Worm (Caenorhabditis elegans) whole organism, late embryonic: ENCODE measurements around the gene wdr-48.

Experiments used
- C38D4.7 ChIP-seq: fragments of 200-800 bp; sonication (Bioruptor generic); optimal IDR thresholded peaks from 2 replicates; lab custom pipeline; 2018; ENCODE audit warnings: mild to moderate bottlenecking, missing genetic modification characterization, moderate library complexity, missing compliant biosample characterization
- F13H6.1 ChIP-seq: sonication (generic microtip); optimal IDR thresholded peaks from 2 replicates; lab custom pipeline; 2016; ENCODE audit warnings: missing genetic modification characterization, missing compliant biosample characterization
- K02D7.2 ChIP-seq: sonication (generic microtip); optimal IDR thresholded peaks from 2 replicates; lab custom pipeline; 2017; ENCODE audit warnings: mild to moderate bottlenecking, missing genetic modification characterization, missing compliant biosample characterization
- K09A11.1 ChIP-seq: sonication (generic microtip); optimal IDR thresholded peaks from 2 replicates; lab custom pipeline; 2017; ENCODE audit warnings: antibody characterized with exemption, mild to moderate bottlenecking, missing genetic modification characterization, missing compliant biosample characterization; ENCODE audit not compliant: insufficient read depth
- T23F11.4 ChIP-seq: fragments of 200-800 bp; sonication (Bioruptor generic); optimal IDR thresholded peaks from 2 replicates; lab custom pipeline; 2018; ENCODE audit warnings: mild to moderate bottlenecking, missing genetic modification characterization, missing compliant biosample characterization
- ahr-1 ChIP-seq: sonication (generic microtip); optimal IDR thresholded peaks from 2 replicates; lab custom pipeline; 2016; ENCODE audit warnings: missing genetic modification characterization, missing compliant biosample characterization
- ama-1 ChIP-seq: fragments of 150-350 bp; optimal IDR thresholded peaks from 2 replicates; lab custom pipeline; 2014
- ceh-18 ChIP-seq: sonication (generic microtip); optimal IDR thresholded peaks from 2 replicates; lab custom pipeline; 2016; ENCODE audit warnings: missing genetic modification characterization, missing compliant biosample characterization
- ceh-2 ChIP-seq: sonication (generic microtip); optimal IDR thresholded peaks from 2 replicates; lab custom pipeline; 2016; ENCODE audit warnings: missing genotype, missing genetic modification characterization, missing compliant biosample characterization
- ceh-24 ChIP-seq: sonication (generic microtip); optimal IDR thresholded peaks from 2 replicates; lab custom pipeline; 2016; ENCODE audit warnings: mild to moderate bottlenecking, missing genetic modification characterization, missing compliant biosample characterization
- ceh-31 ChIP-seq: sonication (generic microtip); optimal IDR thresholded peaks from 2 replicates; lab custom pipeline; 2016; ENCODE audit warnings: missing genetic modification characterization, missing compliant biosample characterization
- ceh-34 ChIP-seq: sonication (generic microtip); optimal IDR thresholded peaks from 2 replicates; lab custom pipeline; 2016; ENCODE audit warnings: mild to moderate bottlenecking, missing genetic modification characterization, missing compliant biosample characterization
- ceh-9 ChIP-seq: sonication (generic microtip); optimal IDR thresholded peaks from 2 replicates; lab custom pipeline; 2016; ENCODE audit warnings: mild to moderate bottlenecking, missing genetic modification characterization, inconsistent platforms, missing compliant biosample characterization
- che-1 ChIP-seq: sonication (generic microtip); optimal IDR thresholded peaks from 2 replicates; lab custom pipeline; 2016; ENCODE audit warnings: mild to moderate bottlenecking, missing genetic modification characterization, missing compliant biosample characterization
- dmd-4 ChIP-seq: sonication (generic microtip); optimal IDR thresholded peaks from 2 replicates; lab custom pipeline; 2016; ENCODE audit warnings: borderline replicate concordance, missing genetic modification characterization, missing compliant biosample characterization
- elt-2 ChIP-seq: sonication (generic microtip); optimal IDR thresholded peaks from 2 replicates; lab custom pipeline; 2016; ENCODE audit warnings: missing genetic modification reagents, missing genetic modification characterization, missing compliant biosample characterization
- eyg-1 ChIP-seq: sonication (generic microtip); optimal IDR thresholded peaks from 2 replicates; lab custom pipeline; 2016; ENCODE audit warnings: missing genotype, missing genetic modification characterization, missing compliant biosample characterization
- fkh-10 ChIP-seq: fragments of 150-350 bp; optimal IDR thresholded peaks from 2 replicates; lab custom pipeline; 2014; ENCODE audit warnings: missing biosample characterization, missing genetic modification reagents, missing genetic modification characterization
- fkh-6 ChIP-seq: sonication (generic microtip); optimal IDR thresholded peaks from 2 replicates; lab custom pipeline; 2016; ENCODE audit warnings: missing genetic modification characterization, missing compliant biosample characterization
- gmeb-2 ChIP-seq: sonication (generic microtip); optimal IDR thresholded peaks from 2 replicates; lab custom pipeline; 2016; ENCODE audit warnings: missing genetic modification characterization, inconsistent platforms, missing compliant biosample characterization
- hlh-30 ChIP-seq: sonication (generic microtip); optimal IDR thresholded peaks from 2 replicates; lab custom pipeline; 2017; ENCODE audit warnings: antibody characterized with exemption, missing genetic modification characterization, missing compliant biosample characterization; ENCODE audit not compliant: insufficient read depth
- madf-2 ChIP-seq: sonication (generic microtip); optimal IDR thresholded peaks from 2 replicates; lab custom pipeline; 2017; ENCODE audit warnings: missing genetic modification characterization, missing compliant biosample characterization
- mec-3 ChIP-seq: sonication (generic microtip); optimal IDR thresholded peaks from 2 replicates; lab custom pipeline; 2016; ENCODE audit warnings: borderline replicate concordance, missing genetic modification characterization, missing compliant biosample characterization
- nfya-1 ChIP-seq: sonication (generic microtip); optimal IDR thresholded peaks from 2 replicates; lab custom pipeline; 2017; ENCODE audit warnings: missing genetic modification characterization, mild to moderate bottlenecking, missing compliant biosample characterization, antibody characterized with exemption, moderate library complexity
- nhr-232 ChIP-seq: sonication (generic microtip); optimal IDR thresholded peaks from 2 replicates; lab custom pipeline; 2016; ENCODE audit warnings: missing genetic modification characterization, missing compliant biosample characterization
- npax-4 ChIP-seq: sonication (generic microtip); optimal IDR thresholded peaks from 2 replicates; lab custom pipeline; 2016; ENCODE audit warnings: missing genetic modification characterization, missing compliant biosample characterization
- odd-2 ChIP-seq: sonication (generic microtip); optimal IDR thresholded peaks from 2 replicates; lab custom pipeline; 2017; ENCODE audit warnings: antibody characterized with exemption, mild to moderate bottlenecking, missing genetic modification characterization, missing compliant biosample characterization
- pag-3 ChIP-seq: sonication (generic microtip); optimal IDR thresholded peaks from 2 replicates; lab custom pipeline; 2016; ENCODE audit warnings: missing compliant biosample characterization, missing genetic modification characterization, borderline replicate concordance
- pax-1 ChIP-seq: fragments of 150-350 bp; optimal IDR thresholded peaks from 2 replicates; lab custom pipeline; 2014; ENCODE audit warnings: missing biosample characterization, missing genetic modification characterization
- pha-2 ChIP-seq: sonication (generic microtip); optimal IDR thresholded peaks from 2 replicates; lab custom pipeline; 2017; ENCODE audit warnings: mild to moderate bottlenecking, missing genetic modification characterization, missing compliant biosample characterization
- pros-1 ChIP-seq: fragments of 150-350 bp; optimal IDR thresholded peaks from 2 replicates; lab custom pipeline; 2014; ENCODE audit warnings: missing biosample characterization, missing genetic modification reagents, missing genetic modification characterization
- ref-2 ChIP-seq: sonication (generic microtip); optimal IDR thresholded peaks from 2 replicates; lab custom pipeline; 2016; ENCODE audit warnings: missing genetic modification characterization, missing compliant biosample characterization
- rnt-1 ChIP-seq: sonication (generic microtip); optimal IDR thresholded peaks from 2 replicates; lab custom pipeline; 2016; ENCODE audit warnings: missing genetic modification characterization, missing compliant biosample characterization
- sox-2 ChIP-seq: fragments of 200-800 bp; sonication (Bioruptor generic); IDR thresholded peaks from 2 replicates; pipeline ENCODE4 v1.3.6; 2022; ENCODE audit warnings: missing genetic modification reagents, missing genetic modification characterization, missing compliant biosample characterization
- sox-4 ChIP-seq: sonication (generic microtip); optimal IDR thresholded peaks from 2 replicates; lab custom pipeline; 2017; ENCODE audit warnings: mild to moderate bottlenecking, missing genetic modification characterization, inconsistent platforms, missing compliant biosample characterization
- syd-9 ChIP-seq: sonication (generic microtip); optimal IDR thresholded peaks from 2 replicates; lab custom pipeline; 2016; ENCODE audit warnings: mild to moderate bottlenecking, missing genetic modification characterization, moderate library complexity, missing compliant biosample characterization
- tbx-2 ChIP-seq: sonication (generic microtip); optimal IDR thresholded peaks from 2 replicates; lab custom pipeline; 2016; ENCODE audit warnings: missing genetic modification characterization, missing compliant biosample characterization
- tbx-7 ChIP-seq: sonication (generic microtip); optimal IDR thresholded peaks from 2 replicates; lab custom pipeline; 2016; ENCODE audit warnings: missing genotype, missing genetic modification characterization, missing compliant biosample characterization
- ttx-3 ChIP-seq: sonication (generic microtip); optimal IDR thresholded peaks from 2 replicates; lab custom pipeline; 2016; ENCODE audit warnings: missing genetic modification reagents, missing genetic modification characterization, missing compliant biosample characterization
- unc-42 ChIP-seq: sonication (generic microtip); optimal IDR thresholded peaks from 2 replicates; lab custom pipeline; 2016; ENCODE audit warnings: missing genotype, missing genetic modification characterization, missing compliant biosample characterization
- unc-55 ChIP-seq: sonication (generic microtip); optimal IDR thresholded peaks from 2 replicates; lab custom pipeline; 2017; ENCODE audit warnings: missing biosample characterization, missing genetic modification reagents, missing genetic modification characterization
- unc-86 ChIP-seq: sonication (generic microtip); optimal IDR thresholded peaks from 2 replicates; lab custom pipeline; 2016; ENCODE audit warnings: missing genetic modification characterization, missing compliant biosample characterization
- ztf-16 ChIP-seq: sonication (generic microtip); optimal IDR thresholded peaks from 2 replicates; lab custom pipeline; 2017; ENCODE audit warnings: missing genetic modification characterization, missing compliant biosample characterization

wdr-48 gene

ce11 chrIII:4578385-4578903 is at the start of gene wdr-48, which contains the start of gene sel-5:
Gene wdr-48, plus strand, starts transcription at chrIII:4578853.
Gene sel-5, minus strand, starts transcription at chrIII:4578437.
- peak; percentile 28 for TF ChIP-seq nfya-1
- peak; percentile 20 for TF ChIP-seq unc-86 (tag; lab: Kevin White, UChicago)
- no peak for TF ChIP-seq ztf-16 (tag; lab: Kevin White, UChicago)
- TF ChIP-seq ceh-24 (tag; lab: Kevin White, UChicago), result no peak
- no peak for TF ChIP-seq gmeb-2 (tag; lab: Kevin White, UChicago)
- no peak for TF ChIP-seq sox-2 (GFP tag; lab: Robert Waterston, UW)
- TF ChIP-seq ceh-31 (tag; lab: Kevin White, UChicago), result peak; percentile 59
- TF ChIP-seq hlh-30 (tag; lab: Kevin White, UChicago), result no peak
- no peak for TF ChIP-seq ahr-1 (tag; lab: Kevin White, UChicago)
- peak; percentile 41 for TF ChIP-seq unc-42 (tag; lab: Kevin White, UChicago)
- no peak for TF ChIP-seq pag-3 (tag; lab: Kevin White, UChicago)
- peak; percentile 44 for TF ChIP-seq ref-2 (tag; lab: Kevin White, UChicago)
- TF ChIP-seq elt-2 (tag; lab: Kevin White, UChicago), result peak; percentile 38
- TF ChIP-seq, all 69 proteins: peak for 6

ce11 chrIII:4530968-4531367 is 47.7 kb upstream of the wdr-48 start:
- TF ChIP-seq ceh-24 (tag; lab: Kevin White, UChicago), result no peak
- TF ChIP-seq, all 69 proteins: peak for 0

- TF ChIP-seq C38D4.7 (GFP tag; lab: Kevin White, UChicago) (no peak), elt-2 (tag; lab: Kevin White, UChicago) (peak; percentile 30), sox-4 (no peak), tbx-7 (tag; lab: Kevin White, UChicago) (no peak)
Observed at ce11 chrIII:4540604-4541003, 38.0 kb upstream of the wdr-48 start, which contains the start of gene ugt-62. Gene ugt-62, minus strand, starts transcription at chrIII:4540623.

ce11 chrIII:4542362-4542931 is 36.2 kb upstream of the wdr-48 start, which contains the start of the genes mrps-34 and cisd-3.1:
Gene mrps-34, minus strand, starts transcription at chrIII:4542452.
Gene cisd-3.1, plus strand, starts transcription at chrIII:4542881.
- TF ChIP-seq eyg-1, result no peak
- no peak for TF ChIP-seq ztf-16 (tag; lab: Kevin White, UChicago)
- peak; percentile 66 for TF ChIP-seq elt-2 (tag; lab: Kevin White, UChicago)
- no peak for TF ChIP-seq unc-86 (tag; lab: Kevin White, UChicago)
- no peak for TF ChIP-seq tbx-7 (tag; lab: Kevin White, UChicago)
- no peak for TF ChIP-seq ceh-9 (tag; lab: Kevin White, UChicago)
- TF ChIP-seq pax-1 (tag; lab: Kevin White, UChicago), result no peak
- no peak for TF ChIP-seq npax-4 (tag; lab: Kevin White, UChicago)
- TF ChIP-seq dmd-4 (tag; lab: Kevin White, UChicago), result no peak
- TF ChIP-seq madf-2, result no peak
- TF ChIP-seq K02D7.2 (tag; lab: Kevin White, UChicago), result no peak
- TF ChIP-seq pha-2 (tag; lab: Kevin White, UChicago), result peak; percentile 30
- no peak for TF ChIP-seq rnt-1 (tag; lab: Kevin White, UChicago)
- peak; percentile 41 for TF ChIP-seq nhr-232 (tag; lab: Kevin White, UChicago)
- TF ChIP-seq tbx-2 (tag; lab: Kevin White, UChicago), result peak; percentile 55
- TF ChIP-seq mec-3 (tag; lab: Kevin White, UChicago), result no peak
- TF ChIP-seq che-1, result peak; percentile 22
- no peak for TF ChIP-seq ceh-34 (tag; lab: Kevin White, UChicago)
- no peak for TF ChIP-seq ceh-18
- no peak for TF ChIP-seq odd-2 (tag; lab: Kevin White, UChicago)
- TF ChIP-seq gmeb-2 (tag; lab: Kevin White, UChicago), result no peak
- no peak for TF ChIP-seq T23F11.4 (GFP tag; lab: Kevin White, UChicago)
- no peak for TF ChIP-seq fkh-6
- TF ChIP-seq ceh-2 (tag; lab: Kevin White, UChicago), result no peak
- TF ChIP-seq sox-4, result peak; percentile 2
- no peak for TF ChIP-seq hlh-30 (tag; lab: Kevin White, UChicago)
- TF ChIP-seq ttx-3 (tag; lab: Kevin White, UChicago), result peak; percentile 25
- TF ChIP-seq pros-1 (tag; lab: Kevin White, UChicago), result no peak
- TF ChIP-seq ceh-31 (tag; lab: Kevin White, UChicago), result peak; percentile 20
- TF ChIP-seq C38D4.7 (GFP tag; lab: Kevin White, UChicago), result no peak
- TF ChIP-seq syd-9 (tag; lab: Kevin White, UChicago), result no peak
- no peak for TF ChIP-seq fkh-10
- TF ChIP-seq ref-2 (tag; lab: Kevin White, UChicago), result no peak
- peak; percentile 49 for TF ChIP-seq nfya-1
- TF ChIP-seq unc-55 (GFP tag; lab: Kevin White, UChicago), result no peak
- TF ChIP-seq F13H6.1 (tag; lab: Kevin White, UChicago), result no peak
- TF ChIP-seq K09A11.1 (tag; lab: Kevin White, UChicago), result peak; percentile 75
- no peak for TF ChIP-seq ama-1
